Fruit fly (Drosophila melanogaster) whole organism, prepupa: ENCODE data around the gene Ranbp16.

Experiments used
- CG11902 ChIP-seq: fragments of 200-800 bp; sonication (Bioruptor generic); optimal IDR thresholded peaks from 3 replicates; lab custom pipeline; 2016; ENCODE audit warnings: missing biosample characterization, missing genetic modification characterization
- CG3032 ChIP-seq: fragments of 200-800 bp; optimal IDR thresholded peaks from 2 replicates; lab custom pipeline; 2019; ENCODE audit warnings: missing biosample characterization, mild to moderate bottlenecking, missing genetic modification characterization, moderate library complexity
- CG3919 ChIP-seq: fragments of 200-800 bp; sonication (Bioruptor generic); optimal IDR thresholded peaks from 3 replicates; lab custom pipeline; 2016; ENCODE audit warnings: missing biosample characterization, missing genetic modification characterization
- Gug ChIP-seq: fragments of 200-800 bp; sonication (Bioruptor generic); IDR thresholded peaks from 2 replicates; pipeline ENCODE4 v1.3.6; 2022; ENCODE audit warnings: missing biosample characterization, missing genetic modification characterization
- Sox102F ChIP-seq: fragments of 200-800 bp; sonication (Bioruptor generic); optimal IDR thresholded peaks from 2 replicates; lab custom pipeline; 2016; ENCODE audit warnings: missing biosample characterization, mild to moderate bottlenecking, missing genetic modification characterization

dm6 chrX:15982844-15983243 lies 49.2 kb upstream of the Ranbp16 start, which contains the start of gene Cep164:
- TF ChIP-seq CG3032 = no peak
- TF ChIP-seq CG11902 (GFP tag; lab: Kevin White, UChicago) = no peak
- TF ChIP-seq CG3919 (GFP tag; lab: Kevin White, UChicago) = no peak
- TF ChIP-seq Sox102F (GFP tag; lab: Kevin White, UChicago) = no peak
- TF ChIP-seq Gug (GFP tag; lab: Robert Waterston, UW) = no peak
